Fruit fly (Drosophila melanogaster): ENCODE data around the gene CG3847.

- no peak for TF ChIP-seq Lim3 (GFP tag; IDR thresholded peaks at IDR 0.05)
- no peak for TF ChIP-seq vnd (GFP tag; IDR thresholded peaks at IDR 0.05; ENCODE audit: partially characterized antibody)
- no peak for TF ChIP-seq gcm (GFP tag; optimal IDR thresholded peaks at IDR 0.05)
- TF ChIP-seq CG1603 (tag; optimal IDR thresholded peaks at IDR 0.05) = no peak
- TF ChIP-seq wek (GFP tag; optimal IDR thresholded peaks at IDR 0.05) = no peak
- no peak for TF ChIP-seq Kr (GFP tag; optimal IDR thresholded peaks at IDR 0.05)
- no peak for TF ChIP-seq eve (GFP tag; optimal IDR thresholded peaks at IDR 0.05)
- no peak for TF ChIP-seq CG12942 (GFP tag; optimal IDR thresholded peaks at IDR 0.05)
- no peak for TF ChIP-seq Abd-B (GFP tag; optimal IDR thresholded peaks at IDR 0.05)
Measured at dm6 chrX:6352769-6353612, 6.1 kb downstream of the CG3847 start.
